Worm (Caenorhabditis elegans): ENCODE results near the gene Y110A2AL.4.

Y110A2AL.4 gene

DNA sequence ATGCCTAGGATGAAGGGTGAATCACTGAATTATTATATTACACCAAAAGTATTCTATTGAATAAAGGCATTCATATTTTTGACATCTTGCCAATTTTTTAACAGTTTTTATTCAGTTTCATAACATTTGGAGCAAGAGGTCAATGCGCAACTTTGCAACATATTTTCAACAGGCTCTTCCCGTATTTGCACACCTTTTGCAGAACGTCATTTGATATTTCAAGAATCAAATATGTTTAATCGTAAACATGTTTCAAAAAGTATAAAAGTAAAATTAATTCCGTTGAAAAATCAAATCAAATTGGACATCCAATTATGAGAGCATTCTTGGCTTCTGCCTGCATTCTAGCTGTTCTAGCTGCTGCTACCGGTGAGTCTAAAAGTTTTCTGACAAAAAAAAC is 28.6 kb downstream of the Y110A2AL.4 start, which contains the start of gene Y110A2AL.2:
Y110A2AL.2 (plus strand) TSS at position 301 of the 400 bp plus-strand sequence.
- TF ChIP-seq fkh-3 (tag; optimal IDR thresholded peaks at IDR 0.05) (no peak), ztf-3 (GFP tag; optimal IDR thresholded peaks at IDR 0.05) (no peak)

DNA sequence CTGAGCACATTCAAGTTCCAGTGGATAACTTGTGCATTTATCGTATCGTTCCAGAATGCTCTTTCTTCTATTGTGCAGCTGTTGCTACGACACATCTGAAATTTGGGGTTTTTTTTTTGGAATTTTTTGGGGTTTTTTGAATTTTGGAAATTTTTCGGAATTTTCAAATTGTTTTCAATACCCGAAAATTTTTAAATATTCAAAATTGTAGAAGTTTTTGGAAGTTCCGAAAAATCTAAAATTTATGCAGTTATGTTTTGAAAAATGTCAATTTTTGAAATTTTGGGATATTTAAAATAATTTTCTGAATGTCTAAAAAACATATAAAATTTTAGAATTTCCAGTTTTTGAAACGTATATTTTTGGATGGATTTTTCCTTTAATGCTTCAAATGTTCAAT is 32.7 kb downstream of the Y110A2AL.4 start, which contains the start of gene Y110A2AL.10:
Y110A2AL.10 (minus strand) TSS at position 101 of the 400 bp plus-strand sequence.
- TF ChIP-seq cebp-1 (GFP tag; IDR thresholded peaks at IDR 0.05): no peak
- TF ChIP-seq cebp-1 (tag; optimal IDR thresholded peaks at IDR 0.05): no peak
- TF ChIP-seq K11D2.4 (GFP tag; IDR thresholded peaks at IDR 0.05): no peak
- no peak for TF ChIP-seq ztf-3 (GFP tag; optimal IDR thresholded peaks at IDR 0.05)
- TF ChIP-seq unc-130 (GFP tag; optimal IDR thresholded peaks at IDR 0.05): no peak
- TF ChIP-seq fkh-3 (tag; optimal IDR thresholded peaks at IDR 0.05): no peak
- TF ChIP-seq ceh-40 (GFP tag; IDR thresholded peaks at IDR 0.05): no peak
- TF ChIP-seq dpl-1 (GFP tag; optimal IDR thresholded peaks at IDR 0.05): no peak
- TF ChIP-seq mxl-1 (tag; optimal IDR thresholded peaks at IDR 0.05): no peak
- TF ChIP-seq gei-17 (GFP tag; optimal IDR thresholded peaks at IDR 0.05): no peak
- TF ChIP-seq attf-3 (GFP tag; conservative IDR thresholded peaks at IDR 0.05): no peak
- no peak for TF ChIP-seq ceh-27 (GFP tag; optimal IDR thresholded peaks at IDR 0.05)
- TF ChIP-seq snpc-3.4 (tag; optimal IDR thresholded peaks at IDR 0.05): no peak
- no peak for TF ChIP-seq pha-4 (tag; optimal IDR thresholded peaks at IDR 0.05)
- TF ChIP-seq sea-2 (GFP tag; IDR thresholded peaks at IDR 0.05): no peak
- no peak for TF ChIP-seq mcd-1 (GFP tag; IDR thresholded peaks at IDR 0.05)
- no peak for TF ChIP-seq ceh-100 (GFP tag; IDR thresholded peaks at IDR 0.05)
- TF ChIP-seq Y79H2A.3 (GFP tag; conservative IDR thresholded peaks at IDR 0.05): no peak
- TF ChIP-seq nhr-179 (tag; optimal IDR thresholded peaks at IDR 0.05): no peak
- no peak for TF ChIP-seq F52B5.7 (tag; optimal IDR thresholded peaks at IDR 0.05)

DNA sequence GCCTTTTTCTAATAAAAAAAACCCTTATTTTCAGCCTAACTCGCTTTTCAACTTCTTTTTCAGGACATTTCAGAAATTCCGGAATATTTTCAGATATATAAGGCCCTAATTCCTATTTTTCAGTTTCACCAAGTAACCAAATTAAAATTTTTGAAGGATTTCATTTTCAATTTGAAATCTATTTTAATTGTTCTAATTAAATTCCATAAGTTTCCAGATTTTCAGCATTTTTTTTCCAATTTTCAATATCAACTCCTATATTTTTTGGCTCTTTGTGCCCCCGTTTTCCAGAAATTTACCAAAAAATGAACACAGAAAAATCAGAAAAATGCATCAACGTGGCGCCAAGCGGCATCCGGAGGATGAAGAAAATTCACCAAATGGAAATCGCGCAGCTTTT is 35.7 kb downstream of the Y110A2AL.4 start, which contains the start of gene Y110A2AL.1:
Y110A2AL.1 (plus strand) TSS at position 301 of the 400 bp plus-strand sequence.
- TF ChIP-seq snpc-1.3 (tag; optimal IDR thresholded peaks at IDR 0.05; ENCODE audit: insufficient read depth) (no peak), ceh-91 (GFP tag; IDR thresholded peaks at IDR 0.05) (no peak), F33H1.4 (GFP tag; IDR thresholded peaks at IDR 0.05) (no peak), zim-3 (tag; optimal IDR thresholded peaks at IDR 0.05) (no peak), ceh-27 (GFP tag; optimal IDR thresholded peaks at IDR 0.05) (no peak), tbx-9 (tag; optimal IDR thresholded peaks at IDR 0.05; ENCODE audit: borderline replicate concordance) (no peak), F10E7.11 (tag; optimal IDR thresholded peaks at IDR 0.05) (no peak), chd-7 (tag; optimal IDR thresholded peaks at IDR 0.05) (no peak), ztf-26 (tag; optimal IDR thresholded peaks at IDR 0.05) (no peak), dpl-1 (GFP tag; optimal IDR thresholded peaks at IDR 0.05) (no peak), F57C9.4 (tag; optimal IDR thresholded peaks at IDR 0.05) (no peak), ccch-3 (GFP tag; optimal IDR thresholded peaks at IDR 0.05) (no peak), Y53F4B.3 (GFP tag; IDR thresholded peaks at IDR 0.05) (no peak), cebp-2 (GFP tag; IDR thresholded peaks at IDR 0.05) (no peak), pbrm-1 (GFP tag; IDR thresholded peaks at IDR 0.05) (no peak), akir-1 (GFP tag; optimal IDR thresholded peaks at IDR 0.05) (no peak), egl-44 (GFP tag; IDR thresholded peaks at IDR 0.05) (no peak)

DNA sequence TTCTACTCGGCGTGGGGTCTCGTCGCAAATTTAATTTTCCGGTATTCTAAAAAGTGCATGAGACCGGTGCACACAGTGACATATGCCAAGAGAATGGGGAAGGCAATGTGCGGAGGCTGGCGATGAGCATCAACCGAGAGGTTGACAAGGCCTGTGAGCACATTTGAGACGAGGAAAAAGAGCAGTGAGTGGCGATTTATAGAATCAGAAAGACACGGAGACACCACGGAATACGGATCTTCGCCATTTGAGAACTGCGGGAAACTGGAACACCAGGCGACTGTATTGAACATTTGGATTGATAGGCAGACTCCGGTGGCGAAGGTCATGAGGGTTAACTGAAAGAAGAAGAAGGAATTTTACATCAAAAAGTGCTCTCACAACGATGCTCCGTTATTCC is 39.8 kb downstream of the Y110A2AL.4 start:
- no peak for TF ChIP-seq nhr-120 (GFP tag; IDR thresholded peaks at IDR 0.05)
- no peak for TF ChIP-seq Y53G8AR.9 (GFP tag; conservative IDR thresholded peaks at IDR 0.05)
- no peak for TF ChIP-seq ztf-22 (GFP tag; optimal IDR thresholded peaks at IDR 0.05)
- no peak for TF ChIP-seq gei-17 (GFP tag; optimal IDR thresholded peaks at IDR 0.05)
- TF ChIP-seq aptf-2 (GFP tag; conservative IDR thresholded peaks at IDR 0.05): no peak
- TF ChIP-seq tbx-9 (tag; optimal IDR thresholded peaks at IDR 0.05; ENCODE audit: borderline replicate concordance): no peak
- TF ChIP-seq ceh-91 (GFP tag; IDR thresholded peaks at IDR 0.05): no peak

Measured in whole organism, young adult.